Worm (Caenorhabditis elegans): Measurements from ENCODE around the gene fbxb-50.

fbxb-50 gene

DNA sequence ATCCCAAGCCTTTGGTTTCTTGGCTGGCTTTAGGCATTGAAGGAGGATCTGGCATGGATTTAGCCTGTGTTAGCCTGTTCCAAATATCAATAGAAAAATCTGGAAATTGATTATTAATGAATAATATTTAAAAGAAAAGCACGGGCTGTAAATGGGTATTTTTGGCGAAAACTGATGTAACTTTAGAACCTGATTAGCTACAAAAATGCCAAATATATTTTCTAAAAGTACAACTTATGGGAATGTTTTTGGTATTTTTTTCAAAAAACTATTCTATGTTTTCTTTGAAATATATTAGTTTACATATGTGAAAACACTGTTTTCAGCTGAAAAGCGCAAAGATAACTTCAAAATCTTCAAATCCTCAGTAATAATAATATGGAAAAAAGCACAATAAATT is 44.4 kb downstream of the fbxb-50 start, which contains the start of gene bath-26:
TSS of gene bath-26 (minus strand) at position 101 of the 400 bp plus-strand sequence.
- no peak for TF ChIP-seq nhr-11 (tag; optimal IDR thresholded peaks at IDR 0.05)
- no peak for TF ChIP-seq mdl-1 (tag; optimal IDR thresholded peaks at IDR 0.05)
- TF ChIP-seq ztf-4 (tag; optimal IDR thresholded peaks at IDR 0.05): no peak
- TF ChIP-seq fos-1 (tag; optimal IDR thresholded peaks at IDR 0.05): no peak

- peak; percentile 67 for TF ChIP-seq fos-1 (tag; optimal IDR thresholded peaks at IDR 0.05)
- TF ChIP-seq elt-3 (tag; optimal IDR thresholded peaks at IDR 0.05): no peak
Measured at ce11 chrII:1601507-1601906, 45.3 kb downstream of the fbxb-50 start, which contains the start of gene bath-47. Gene bath-47, plus strand, starts transcription at chrII:1601811.

DNA sequence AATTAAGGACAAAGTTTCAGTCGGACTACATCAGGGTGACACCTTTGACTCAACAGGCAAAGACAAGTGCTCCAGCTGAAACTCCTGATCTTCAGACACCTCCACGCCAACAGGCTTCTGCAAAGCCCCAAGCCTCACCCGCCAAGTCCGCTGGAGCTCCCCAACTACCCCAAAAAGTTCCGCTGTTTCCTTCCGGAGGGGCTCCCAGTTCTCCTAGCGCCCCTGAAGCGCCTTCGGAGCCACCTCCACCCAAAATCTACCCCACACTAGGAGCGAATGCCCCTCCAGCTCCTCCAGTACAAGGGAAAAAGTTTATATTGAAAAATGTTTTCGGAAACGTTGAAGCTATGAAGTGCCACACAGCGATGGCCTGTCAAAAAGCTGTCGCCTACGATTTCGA is 46.8 kb downstream of the fbxb-50 start:
- no peak for TF ChIP-seq sma-9 (GFP tag; optimal IDR thresholded peaks at IDR 0.05)
- no peak for TF ChIP-seq sma-9 (tag; optimal IDR thresholded peaks at IDR 0.05)
- TF ChIP-seq nhr-77 (tag; optimal IDR thresholded peaks at IDR 0.05): no peak
- no peak for TF ChIP-seq elt-1 (tag; optimal IDR thresholded peaks at IDR 0.05)
- no peak for TF ChIP-seq unc-62 (GFP tag; optimal IDR thresholded peaks at IDR 0.05)
- TF ChIP-seq lsy-2 (tag; optimal IDR thresholded peaks at IDR 0.05): no peak
- no peak for TF ChIP-seq nhr-25 (tag; optimal IDR thresholded peaks at IDR 0.05)

- no peak for TF ChIP-seq unc-62 (GFP tag; optimal IDR thresholded peaks at IDR 0.05)
- no peak for TF ChIP-seq nhr-10 (tag; optimal IDR thresholded peaks at IDR 0.05)
- TF ChIP-seq alr-1 (tag; optimal IDR thresholded peaks at IDR 0.05): no peak
- no peak for TF ChIP-seq ztf-1 (GFP tag; conservative IDR thresholded peaks at IDR 0.05)
- TF ChIP-seq egl-27 (tag; optimal IDR thresholded peaks at IDR 0.05): no peak
- TF ChIP-seq lin-39 (tag; optimal IDR thresholded peaks at IDR 0.05): no peak
- no peak for TF ChIP-seq peb-1 (tag; optimal IDR thresholded peaks at IDR 0.05)
- TF ChIP-seq sem-4 (tag; optimal IDR thresholded peaks at IDR 0.05): no peak
- no peak for TF ChIP-seq F13H6.1 (tag; optimal IDR thresholded peaks at IDR 0.05)
- no peak for TF ChIP-seq C34F6.9 (tag; optimal IDR thresholded peaks at IDR 0.05)
- no peak for TF ChIP-seq nhr-21 (tag; optimal IDR thresholded peaks at IDR 0.05)
- TF ChIP-seq sma-3 (GFP tag; optimal IDR thresholded peaks at IDR 0.05): no peak
- no peak for TF ChIP-seq ceh-82 (tag; optimal IDR thresholded peaks at IDR 0.05)
- TF ChIP-seq mab-5 (tag; optimal IDR thresholded peaks at IDR 0.05): no peak
- no peak for TF ChIP-seq elt-1 (tag; optimal IDR thresholded peaks at IDR 0.05)
- no peak for TF ChIP-seq unc-39 (tag; optimal IDR thresholded peaks at IDR 0.05)
- TF ChIP-seq ztf-11 (tag; optimal IDR thresholded peaks at IDR 0.05): no peak
- TF ChIP-seq nhr-25 (tag; optimal IDR thresholded peaks at IDR 0.05): no peak
- no peak for TF ChIP-seq nhr-77 (tag; optimal IDR thresholded peaks at IDR 0.05)
Measured at ce11 chrII:1605010-1605409, 48.8 kb downstream of the fbxb-50 start.

- TF ChIP-seq crh-2 (tag; optimal IDR thresholded peaks at IDR 0.05) (no peak), F13H6.1 (tag; optimal IDR thresholded peaks at IDR 0.05) (no peak), ZK546.5 (tag; optimal IDR thresholded peaks at IDR 0.05) (no peak)
Measured at ce11 chrII:1606079-1606478, 49.8 kb downstream of the fbxb-50 start, which contains the start of gene bath-33. Gene bath-33, minus strand, starts transcription at chrII:1606179.
